Worm (Caenorhabditis elegans): ENCODE data around the gene drp-1.

DNA sequence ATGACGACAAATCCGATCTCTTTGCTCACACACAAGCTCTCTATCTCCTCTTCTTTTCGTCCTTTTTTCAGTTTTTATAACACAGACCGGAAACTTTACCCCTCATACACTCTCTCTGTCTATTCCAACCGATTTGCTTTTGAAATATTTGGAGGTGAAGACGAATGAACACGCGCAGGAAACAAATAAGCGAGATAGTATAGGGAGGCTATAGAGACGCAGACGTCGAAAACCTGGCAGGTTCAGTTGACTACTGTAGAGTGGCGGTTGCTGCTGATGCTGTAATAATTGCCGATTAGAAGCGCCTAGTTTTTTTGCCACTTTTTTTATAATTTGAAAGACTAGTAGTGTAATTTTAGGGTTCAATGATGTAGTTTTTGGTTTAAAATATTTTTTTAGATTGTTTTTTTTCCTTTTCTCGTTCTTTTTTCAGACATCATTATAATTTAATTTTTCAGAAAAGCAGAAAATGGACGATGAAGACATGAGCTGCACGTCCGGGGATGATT is 12.4 kb downstream of the drp-1 start, which contains the start of gene ari-2:
- TF ChIP-seq odd-2 (tag; optimal IDR thresholded peaks at IDR 0.05) = no peak
- TF ChIP-seq unc-42 (tag; optimal IDR thresholded peaks at IDR 0.05) = no peak
- no peak for TF ChIP-seq dve-1 (tag; optimal IDR thresholded peaks at IDR 0.05)
- no peak for TF ChIP-seq ahr-1 (tag; optimal IDR thresholded peaks at IDR 0.05)
- no peak for TF ChIP-seq tbx-2 (tag; optimal IDR thresholded peaks at IDR 0.05)
- no peak for TF ChIP-seq pha-4 (tag; optimal IDR thresholded peaks at IDR 0.05)

All from whole organism, late embryonic.